Fruit fly (Drosophila melanogaster) whole organism, embryonic: ENCODE results near the gene NKCC.

Source experiments
- ATbp ChIP-seq: fragments of 200-800 bp; sonication (Bioruptor generic); optimal IDR thresholded peaks from 2 replicates; lab custom pipeline; 2017; ENCODE audit warnings: missing biosample characterization, mild to moderate bottlenecking, missing genetic modification characterization, missing genetic modification reagents
- CG10959 ChIP-seq: fragments of 200-800 bp; sonication (Bioruptor generic); IDR thresholded peaks from 2 replicates; pipeline ENCODE4 v1.3.6; 2022; ENCODE audit warnings: missing biosample characterization, missing genetic modification characterization
- CG13424 ChIP-seq: fragments of 200-800 bp; sonication (Bioruptor generic); optimal IDR thresholded peaks from 2 replicates; lab custom pipeline; 2019; ENCODE audit warnings: missing biosample characterization, mild to moderate bottlenecking, missing genetic modification characterization, moderate library complexity
- CG17612 ChIP-seq: fragments of 200-800 bp; sonication (Bioruptor generic); IDR thresholded peaks from 2 replicates; pipeline ENCODE4 v1.3.6; 2022; ENCODE audit warnings: missing biosample characterization, missing genetic modification characterization
- CG7357 ChIP-seq: fragments of 200-800 bp; sonication (Bioruptor generic); IDR thresholded peaks from 3 replicates; pipeline ENCODE4 v1.3.6; 2022; ENCODE audit warnings: missing biosample characterization, missing genetic modification characterization
- CG8359 ChIP-seq: fragments of 200-800 bp; sonication (Bioruptor generic); optimal IDR thresholded peaks from 2 replicates; lab custom pipeline; 2017; ENCODE audit warnings: missing biosample characterization, mild to moderate bottlenecking, missing genetic modification characterization, borderline replicate concordance
- CG8944 ChIP-seq: fragments of 200-800 bp; sonication (Bioruptor generic); optimal IDR thresholded peaks from 3 replicates; lab custom pipeline; 2016; ENCODE audit warnings: missing biosample characterization, missing genetic modification characterization
- D19B ChIP-seq: fragments of 200-800 bp; sonication (Bioruptor generic); optimal IDR thresholded peaks from 2 replicates; lab custom pipeline; 2017; ENCODE audit warnings: missing biosample characterization, mild to moderate bottlenecking, missing genetic modification characterization
- Dbx ChIP-seq: fragments of 200-800 bp; sonication (Bioruptor generic); IDR thresholded peaks from 3 replicates; pipeline ENCODE4 v1.3.6; 2022; ENCODE audit warnings: missing biosample characterization, missing genetic modification characterization
- Dp ChIP-seq: fragments of 200-800 bp; sonication (Bioruptor generic); optimal IDR thresholded peaks from 2 replicates; lab custom pipeline; 2018; ENCODE audit warnings: missing biosample characterization, mild to moderate bottlenecking, missing genetic modification characterization, moderate library complexity
- Mrtf ChIP-seq: fragments of 200-800 bp; sonication (Bioruptor generic); IDR thresholded peaks from 3 replicates; pipeline ENCODE4 v1.3.6; 2022; ENCODE audit warnings: missing biosample characterization, missing genetic modification characterization
- NC2β ChIP-seq: fragments of 200-800 bp; sonication (Bioruptor generic); optimal IDR thresholded peaks from 2 replicates; lab custom pipeline; 2016; ENCODE audit warnings: missing biosample characterization, missing genetic modification characterization
- Nf-YC ChIP-seq: fragments of 200-800 bp; optimal IDR thresholded peaks from 3 replicates; lab custom pipeline; 2019; ENCODE audit warnings: missing biosample characterization, mild to moderate bottlenecking, missing genetic modification characterization, moderate library complexity
- Optix ChIP-seq: fragments of 200-800 bp; sonication (Bioruptor generic); IDR thresholded peaks from 3 replicates; pipeline ENCODE4 v1.3.6; 2022; ENCODE audit warnings: missing biosample characterization, missing genetic modification characterization
- Rx ChIP-seq: fragments of 200-800 bp; sonication (Bioruptor generic); IDR thresholded peaks from 2 replicates; pipeline ENCODE4 v1.3.6; 2022; ENCODE audit warnings: missing biosample characterization, missing genetic modification characterization
- Side ChIP-seq: fragments of 200-800 bp; sonication (Bioruptor generic); optimal IDR thresholded peaks from 2 replicates; lab custom pipeline; 2016; ENCODE audit warnings: missing biosample characterization, missing genetic modification characterization
- Spps ChIP-seq: fragments of 200-800 bp; sonication (Bioruptor generic); optimal IDR thresholded peaks from 2 replicates; lab custom pipeline; 2018; ENCODE audit warnings: missing biosample characterization, mild to moderate bottlenecking, missing genetic modification characterization
- Tbp ChIP-seq: fragments of >200 bp; optimal IDR thresholded peaks from 2 replicates; lab custom pipeline; 2018; ENCODE audit warnings: missing biosample characterization, missing genetic modification characterization
- Xrp1 ChIP-seq: fragments of 200-800 bp; sonication (Bioruptor generic); IDR thresholded peaks from 2 replicates; pipeline ENCODE4 v1.3.6; 2022; ENCODE audit warnings: missing biosample characterization, missing genetic modification characterization
- amos ChIP-seq: fragments of 200-800 bp; sonication (Bioruptor generic); IDR thresholded peaks from 2 replicates; pipeline ENCODE4 v1.3.6; 2022; ENCODE audit warnings: missing biosample characterization, missing genetic modification characterization; ENCODE audit not compliant: partially characterized antibody
- ap ChIP-seq: fragments of 200-800 bp; sonication (Bioruptor generic); IDR thresholded peaks from 2 replicates; pipeline ENCODE4 v1.3.6; 2022; ENCODE audit warnings: missing biosample characterization, missing genetic modification characterization
- bbx ChIP-seq: fragments of 200-800 bp; sonication (Bioruptor generic); IDR thresholded peaks from 2 replicates; pipeline ENCODE4 v1.3.6; 2022; ENCODE audit warnings: missing biosample characterization, missing genetic modification characterization; ENCODE audit not compliant: partially characterized antibody
- cas ChIP-seq: fragments of 200-800 bp; sonication (Bioruptor generic); IDR thresholded peaks from 2 replicates; pipeline ENCODE4 v1.3.6; 2022; ENCODE audit warnings: missing biosample characterization, missing genetic modification characterization
- cato ChIP-seq: fragments of 200-800 bp; sonication (Bioruptor generic); optimal IDR thresholded peaks from 2 replicates; lab custom pipeline; 2016; ENCODE audit warnings: missing biosample characterization, missing genetic modification characterization, borderline replicate concordance
- chinmo ChIP-seq: fragments of 200-800 bp; sonication (Bioruptor generic); IDR thresholded peaks from 4 replicates; pipeline ENCODE4 v1.3.6; 2022; ENCODE audit warnings: missing biosample characterization, missing genetic modification characterization; ENCODE audit not compliant: partially characterized antibody
- ci ChIP-seq: fragments of 200-800 bp; sonication (Bioruptor generic); IDR thresholded peaks from 3 replicates; pipeline ENCODE4 v1.3.6; 2022; ENCODE audit warnings: missing biosample characterization, missing genetic modification characterization
- corto ChIP-seq: fragments of 200-800 bp; sonication (Bioruptor generic); optimal IDR thresholded peaks from 2 replicates; lab custom pipeline; 2016; ENCODE audit warnings: missing biosample characterization, mild to moderate bottlenecking, missing genetic modification characterization, moderate library complexity
- cwo ChIP-seq: fragments of 200-800 bp; sonication (Bioruptor generic); optimal IDR thresholded peaks from 3 replicates; lab custom pipeline; 2017; ENCODE audit warnings: missing biosample characterization, missing genetic modification characterization, mild to moderate bottlenecking, moderate library complexity, missing genetic modification reagents
- da ChIP-seq: fragments of 200-800 bp; sonication (Bioruptor generic); optimal IDR thresholded peaks from 2 replicates; lab custom pipeline; 2016; ENCODE audit warnings: missing biosample characterization, missing genetic modification characterization
- dan ChIP-seq: fragments of 200-800 bp; sonication (Bioruptor generic); IDR thresholded peaks from 2 replicates; pipeline ENCODE4 v1.3.6; 2022; ENCODE audit warnings: missing biosample characterization, missing genetic modification characterization
- dysf ChIP-seq: fragments of 200-800 bp; sonication (Bioruptor generic); IDR thresholded peaks from 3 replicates; pipeline ENCODE4 v1.3.6; 2022; ENCODE audit warnings: missing biosample characterization, missing genetic modification characterization
- emc ChIP-seq: fragments of 200-800 bp; sonication (Bioruptor generic); optimal IDR thresholded peaks from 2 replicates; lab custom pipeline; 2016; ENCODE audit warnings: missing biosample characterization, missing genetic modification characterization
- ems ChIP-seq: fragments of 200-800 bp; sonication (Bioruptor generic); optimal IDR thresholded peaks from 3 replicates; lab custom pipeline; 2016; ENCODE audit warnings: missing biosample characterization, missing genetic modification characterization
- en ChIP-seq: fragments of 200-800 bp; sonication (Bioruptor generic); optimal IDR thresholded peaks from 2 replicates; lab custom pipeline; 2016; ENCODE audit warnings: missing biosample characterization, missing genetic modification characterization
- eyg ChIP-seq: fragments of 200-800 bp; sonication (Bioruptor generic); optimal IDR thresholded peaks from 3 replicates; lab custom pipeline; 2016; ENCODE audit warnings: missing biosample characterization, missing genetic modification characterization
- gsb ChIP-seq: fragments of 200-800 bp; sonication (Bioruptor generic); IDR thresholded peaks from 2 replicates; pipeline ENCODE4 v1.3.6; 2022; ENCODE audit warnings: missing biosample characterization, missing genetic modification characterization
- her ChIP-seq: fragments of 200-800 bp; sonication (Bioruptor generic); optimal IDR thresholded peaks from 2 replicates; lab custom pipeline; 2016; ENCODE audit warnings: missing biosample characterization, missing genetic modification characterization
- ind ChIP-seq: fragments of 200-800 bp; sonication (Bioruptor generic); optimal IDR thresholded peaks from 3 replicates; lab custom pipeline; 2016; ENCODE audit warnings: missing biosample characterization, missing genetic modification characterization
- lab ChIP-seq: fragments of 200-800 bp; sonication (Bioruptor generic); optimal IDR thresholded peaks from 3 replicates; lab custom pipeline; 2017; ENCODE audit warnings: missing biosample characterization, missing genetic modification characterization, mild to moderate bottlenecking, moderate library complexity, missing genetic modification reagents
- lola ChIP-seq, 3 experiments: fragments of >200 bp in 2 of 3; fragments of 200-800 bp in 1 of 3; sonication (Bioruptor generic) in 1 of 3; optimal IDR thresholded peaks; 2 replicates each; lab custom pipeline; 2017 to 2019; ENCODE audit warnings: missing biosample characterization in 3 of 3, missing genetic modification characterization in 3 of 3, mild to moderate bottlenecking in 1 of 3, moderate library complexity in 1 of 3
- mam ChIP-seq: fragments of 200-800 bp; sonication (Bioruptor generic); optimal IDR thresholded peaks from 3 replicates; lab custom pipeline; 2016; ENCODE audit warnings: missing biosample characterization, missing genetic modification characterization
- nau ChIP-seq: fragments of 200-800 bp; sonication (Bioruptor generic); optimal IDR thresholded peaks from 3 replicates; lab custom pipeline; 2017; ENCODE audit warnings: missing biosample characterization, mild to moderate bottlenecking, missing genetic modification characterization, missing genetic modification reagents
- nerfin-1 ChIP-seq: fragments of 200-800 bp; sonication (Bioruptor generic); optimal IDR thresholded peaks from 3 replicates; lab custom pipeline; 2019; ENCODE audit warnings: missing biosample characterization, mild to moderate bottlenecking, missing genetic modification characterization, moderate library complexity
- psq ChIP-seq: fragments of 200-800 bp; sonication (Bioruptor generic); optimal IDR thresholded peaks from 2 replicates; lab custom pipeline; 2017; ENCODE audit warnings: missing biosample characterization, missing genetic modification characterization
- rib ChIP-seq: fragments of 200-800 bp; sonication (Bioruptor generic); IDR thresholded peaks from 2 replicates; pipeline ENCODE4 v1.3.6; 2022; ENCODE audit warnings: missing biosample characterization, missing genetic modification characterization
- salm ChIP-seq: fragments of 200-800 bp; sonication (Bioruptor generic); optimal IDR thresholded peaks from 2 replicates; lab custom pipeline; 2018; ENCODE audit warnings: missing biosample characterization, mild to moderate bottlenecking, missing genetic modification characterization
- sens-2 ChIP-seq: fragments of 200-800 bp; sonication (Bioruptor generic); IDR thresholded peaks from 2 replicates; pipeline ENCODE4 v1.3.6; 2022; ENCODE audit warnings: missing biosample characterization, missing genetic modification characterization
- sima ChIP-seq: fragments of 200-800 bp; sonication (Bioruptor generic); optimal IDR thresholded peaks from 2 replicates; lab custom pipeline; 2016; ENCODE audit warnings: missing biosample characterization, missing genetic modification characterization
- sna ChIP-seq: fragments of 200-800 bp; sonication (Bioruptor generic); IDR thresholded peaks from 2 replicates; pipeline ENCODE4 v1.3.6; 2022; ENCODE audit warnings: missing biosample characterization, missing genetic modification characterization; ENCODE audit not compliant: partially characterized antibody
- ttk ChIP-seq: fragments of 200-800 bp; sonication (Bioruptor generic); IDR thresholded peaks from 2 replicates; pipeline ENCODE4 v2.1.2; 2022; ENCODE audit warnings: missing biosample characterization, missing genetic modification characterization

Gene NKCC

dm6 chr3R:5547464-5547943 is 45.0 kb upstream of the NKCC start, which contains the start of gene CG2519 (continued):
- TF ChIP-seq D19B, result no peak
- peak; percentile 87 for TF ChIP-seq sna (GFP tag; lab: Robert Waterston, UW)
- TF ChIP-seq Rx, result no peak
- TF ChIP-seq da (GFP tag; lab: Kevin White, UChicago), result peak; percentile 53
- TF ChIP-seq ems, result peak; percentile 72
- TF ChIP-seq Spps (tag; lab: Kevin White, UChicago), result no peak
- peak; percentile 98 for TF ChIP-seq bbx
- peak in 1 of 3 experiments; percentile 9 for TF ChIP-seq lola (GFP tag; optimal IDR thresholded peaks at IDR 0.05; lab: Kevin White, UChicago)
- no peak for TF ChIP-seq ATbp
- TF ChIP-seq en (GFP tag; lab: Kevin White, UChicago), result no peak
- TF ChIP-seq corto, result no peak
- TF ChIP-seq chinmo, result peak; percentile 91
- TF ChIP-seq mam (GFP tag; lab: Kevin White, UChicago), result peak; percentile 73
- TF ChIP-seq her, result peak; percentile 67
- TF ChIP-seq Dbx (GFP tag; lab: Robert Waterston, UW), result peak; percentile 71
- TF ChIP-seq ci (GFP tag; lab: Robert Waterston, UW), result peak; percentile 66
- TF ChIP-seq cato (GFP tag; lab: Kevin White, UChicago), result no peak
- peak; percentile 33; the same call in 1 of the 2 replicates for TF ChIP-seq cas (GFP tag; lab: Robert Waterston, UW)
- TF ChIP-seq nerfin-1 (tag; lab: Kevin White, UChicago), result no peak
- TF ChIP-seq nau, result no peak
- TF ChIP-seq ap, result no peak
- peak; percentile 35 for TF ChIP-seq eyg (GFP tag; lab: Kevin White, UChicago)
- no peak for TF ChIP-seq NC2β (GFP tag; lab: Kevin White, UChicago)
- peak; percentile 48; the same call in 1 of the 2 replicates for TF ChIP-seq ttk (GFP tag; lab: Robert Waterston, UW)
- TF ChIP-seq Xrp1 (GFP tag; lab: Robert Waterston, UW), result peak; percentile 67; the same call in 1 of the 2 replicates
- TF ChIP-seq CG13424, result peak; percentile 61
- no peak for TF ChIP-seq CG7357
- TF ChIP-seq Optix (GFP tag; lab: Robert Waterston, UW), result 0 out of 3 replicates have a peak, but pooled peaks have one; percentile 40
- no peak for TF ChIP-seq Tbp (GFP tag; lab: Kevin White, UChicago)
- 0 out of 2 replicates have a peak, but pooled peaks have one; percentile 18 for TF ChIP-seq CG17612
- peak; percentile 43; the same call in 2 of the 3 replicates for TF ChIP-seq dysf (GFP tag; lab: Robert Waterston, UW)
- peak; percentile 45 for TF ChIP-seq CG8944
- no peak for TF ChIP-seq salm (tag; lab: Kevin White, UChicago)
- peak; percentile 65 for TF ChIP-seq Side (GFP tag; lab: Kevin White, UChicago)
- no peak for TF ChIP-seq psq (GFP tag; lab: Kevin White, UChicago)
- no peak for TF ChIP-seq sens-2 (GFP tag; lab: Robert Waterston, UW)
- TF ChIP-seq gsb (GFP tag; lab: Robert Waterston, UW), result peak; percentile 31; the same call in 1 of the 2 replicates
- TF ChIP-seq CG10959 (GFP tag; lab: Robert Waterston, UW), result peak; percentile 34; the same call in 1 of the 2 replicates
- no peak for TF ChIP-seq sima (GFP tag; lab: Kevin White, UChicago)
- peak; percentile 58 for TF ChIP-seq Dp (GFP tag; lab: Kevin White, UChicago)
- TF ChIP-seq rib, result peak; percentile 37; the same call in 1 of the 2 replicates
- TF ChIP-seq CG8359 (GFP tag; lab: Kevin White, UChicago), result no peak
- TF ChIP-seq cwo, result no peak
- TF ChIP-seq dan, result no peak
- peak; percentile 55 for TF ChIP-seq ind (GFP tag; lab: Kevin White, UChicago)
- TF ChIP-seq amos (GFP tag; lab: Robert Waterston, UW), result peak; percentile 98
- TF ChIP-seq emc, result peak; percentile 47
- no peak for TF ChIP-seq Nf-YC (tag; lab: Kevin White, UChicago)
- TF ChIP-seq Mrtf (GFP tag; lab: Robert Waterston, UW), result peak; percentile 24; the same call in 1 of the 3 replicates
- no peak for TF ChIP-seq lab (GFP tag; lab: Kevin White, UChicago)
